Fruit fly (Drosophila melanogaster) whole organism, adult: ENCODE measurements around the gene Nep7.

Source experiments
- CG33017 ChIP-seq: fragments of 200-800 bp; sonication (Bioruptor generic); optimal IDR thresholded peaks from 2 replicates; lab custom pipeline; 2018; ENCODE audit warnings: missing biosample characterization, mild to moderate bottlenecking, missing genetic modification characterization, moderate library complexity
- CG7101 ChIP-seq: fragments of 200-800 bp; sonication (Bioruptor generic); optimal IDR thresholded peaks from 2 replicates; lab custom pipeline; 2018; ENCODE audit warnings: missing biosample characterization, mild to moderate bottlenecking, missing genetic modification characterization, moderate library complexity
- Clk ChIP-seq: fragments of 200-800 bp; sonication (Bioruptor generic); optimal IDR thresholded peaks from 2 replicates; lab custom pipeline; 2017; ENCODE audit warnings: missing biosample characterization, missing genetic modification characterization
- Hr96 ChIP-seq: fragments of 200-800 bp; sonication (Bioruptor generic); optimal IDR thresholded peaks from 2 replicates; lab custom pipeline; 2016; ENCODE audit warnings: missing biosample characterization, missing genetic modification characterization
- bab1 ChIP-seq: fragments of 200-800 bp; sonication (Bioruptor generic); optimal IDR thresholded peaks from 3 replicates; lab custom pipeline; 2019; ENCODE audit warnings: missing biosample characterization, mild to moderate bottlenecking, missing genetic modification characterization, moderate library complexity
- toe ChIP-seq: fragments of 200-800 bp; sonication (Bioruptor generic); optimal IDR thresholded peaks from 2 replicates; lab custom pipeline; 2016; ENCODE audit warnings: missing biosample characterization, missing genetic modification characterization

dm6 chr3R:27945398-27945797 lies 9.3 kb upstream of the Nep7 start:
- TF ChIP-seq bab1 (GFP tag; lab: Kevin White, UChicago) (no peak), CG7101 (tag; lab: Kevin White, UChicago) (no peak), Hr96 (GFP tag; lab: Kevin White, UChicago) (no peak), CG33017 (tag; lab: Kevin White, UChicago) (no peak), Clk (GFP tag; lab: Kevin White, UChicago) (no peak), toe (GFP tag; lab: Kevin White, UChicago) (no peak)
